Worm (Caenorhabditis elegans) whole organism, L2 larva: ENCODE results near the gene T20G5.13.

Experiments
- ama-1 ChIP-seq: fragments of 150-350 bp; optimal IDR thresholded peaks from 2 replicates; lab custom pipeline; 2018; ENCODE audit warnings: inconsistent platforms
- elt-3 ChIP-seq: sonication (generic microtip); optimal IDR thresholded peaks from 2 replicates; lab custom pipeline; 2017; ENCODE audit warnings: missing biosample characterization, missing genetic modification characterization
- unc-62 ChIP-seq: fragments of 150-350 bp; optimal IDR thresholded peaks from 2 replicates; lab custom pipeline; 2014; ENCODE audit warnings: missing biosample characterization, missing genetic modification reagents, missing genetic modification characterization

- TF ChIP-seq unc-62 (GFP tag; lab: Kevin White, UChicago) (no peak), ama-1 (lab: Kevin White, UChicago) (no peak), elt-3 (tag; lab: Kevin White, UChicago) (no peak)
These were observed 30.5 kb upstream of the T20G5.13 start for ce11 chrIII:10231641-10232040.
